Worm (Caenorhabditis elegans) whole organism, early embryonic: ENCODE measurements around the gene C18D1.2.

Experiments
- F13C5.2 ChIP-seq: sonication (generic microtip); optimal IDR thresholded peaks from 2 replicates; lab custom pipeline; 2017; ENCODE audit warnings: mild to moderate bottlenecking, missing genetic modification characterization, inconsistent platforms, missing compliant biosample characterization
- aly-1 ChIP-seq: sonication (generic microtip); optimal IDR thresholded peaks from 2 replicates; lab custom pipeline; 2016; ENCODE audit warnings: missing genetic modification characterization, missing compliant biosample characterization
- ama-1 ChIP-seq: fragments of 150-350 bp; optimal IDR thresholded peaks from 2 replicates; lab custom pipeline; 2014
- ets-7 ChIP-seq: sonication (generic microtip); optimal IDR thresholded peaks from 2 replicates; lab custom pipeline; 2016; ENCODE audit warnings: missing genotype, missing genetic modification characterization, missing compliant biosample characterization
- hmbx-1 ChIP-seq: sonication (generic microtip); optimal IDR thresholded peaks from 2 replicates; lab custom pipeline; 2016; ENCODE audit warnings: mild to moderate bottlenecking, missing genetic modification characterization, missing compliant biosample characterization
- sea-1 ChIP-seq: fragments of 200-800 bp; sonication (Bioruptor generic); conservative IDR thresholded peaks from 2 replicates; pipeline ENCODE4 v1.3.6; 2022; ENCODE audit warnings: missing genetic modification characterization, missing compliant biosample characterization
- tra-4 ChIP-seq: sonication (generic microtip); optimal IDR thresholded peaks from 2 replicates; lab custom pipeline; 2017; ENCODE audit warnings: missing genetic modification characterization, missing compliant biosample characterization

DNA sequence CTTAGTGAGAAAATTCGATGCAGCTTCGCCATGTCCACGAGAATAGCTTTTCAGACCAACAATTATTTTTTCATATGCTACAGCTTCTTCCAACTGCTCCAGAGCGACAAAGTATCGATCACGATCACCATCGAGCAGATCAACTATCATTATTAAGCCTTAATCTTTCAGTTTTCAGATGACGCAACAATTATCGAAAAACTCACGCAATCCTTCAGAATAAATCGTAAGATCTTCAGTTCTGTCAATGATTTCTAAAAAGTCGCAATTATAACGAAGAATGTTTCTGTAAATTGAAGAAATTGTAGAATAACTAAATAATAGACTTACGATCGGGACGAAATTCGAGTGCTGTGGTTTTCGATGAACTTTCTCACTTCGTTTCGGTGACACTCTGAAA is 46.4 kb downstream of the C18D1.2 start:
- TF ChIP-seq ets-7 (tag; lab: Kevin White, UChicago) (no peak), ama-1 (lab: Kevin White, UChicago) (no peak), F13C5.2 (no peak), hmbx-1 (tag; lab: Kevin White, UChicago) (no peak), tra-4 (tag; lab: Kevin White, UChicago) (no peak), aly-1 (tag; lab: Kevin White, UChicago) (no peak), sea-1 (GFP tag; lab: Robert Waterston, UW) (no peak)
